Fruit fly (Drosophila melanogaster) whole organism, embryonic: ENCODE results near the gene Pph13.

Experiments used
- Atf6 ChIP-seq: fragments of 200-800 bp; sonication (Bioruptor generic); IDR thresholded peaks from 2 replicates; pipeline ENCODE4 v1.3.6; 2022; ENCODE audit warnings: missing biosample characterization, missing genetic modification characterization
- BEAF-32 ChIP-seq: fragments of 200-800 bp; sonication (Bioruptor generic); optimal IDR thresholded peaks from 3 replicates; lab custom pipeline; 2017; ENCODE audit warnings: missing biosample characterization, missing genetic modification characterization, mild to moderate bottlenecking, moderate library complexity, missing genetic modification reagents
- CG11695 ChIP-seq: fragments of 200-800 bp; sonication (Bioruptor generic); IDR thresholded peaks from 3 replicates; pipeline ENCODE4 v1.3.6; 2022; ENCODE audit warnings: missing biosample characterization, missing genetic modification characterization
- CG12219 ChIP-seq: fragments of 200-800 bp; sonication (Bioruptor generic); optimal IDR thresholded peaks from 3 replicates; lab custom pipeline; 2018; ENCODE audit warnings: missing biosample characterization, mild to moderate bottlenecking, missing genetic modification characterization
- CG1647 ChIP-seq: fragments of 200-800 bp; sonication (Bioruptor generic); optimal IDR thresholded peaks from 3 replicates; lab custom pipeline; 2016; ENCODE audit warnings: missing biosample characterization, missing genetic modification characterization
- CG17829 ChIP-seq: fragments of 200-800 bp; optimal IDR thresholded peaks from 2 replicates; lab custom pipeline; 2019; ENCODE audit warnings: missing biosample characterization, mild to moderate bottlenecking, missing genetic modification characterization, moderate library complexity
- CG2116 ChIP-seq: fragments of 200-800 bp; sonication (Bioruptor generic); optimal IDR thresholded peaks from 3 replicates; lab custom pipeline; 2018; ENCODE audit warnings: missing biosample characterization, mild to moderate bottlenecking, missing genetic modification characterization
- CG2129 ChIP-seq: fragments of 200-800 bp; sonication (Bioruptor generic); IDR thresholded peaks from 2 replicates; pipeline ENCODE4 v1.3.6; 2022; ENCODE audit warnings: missing biosample characterization, missing genetic modification characterization; ENCODE audit not compliant: partially characterized antibody
- CG30431 ChIP-seq: fragments of 200-800 bp; sonication (Bioruptor generic); optimal IDR thresholded peaks from 2 replicates; lab custom pipeline; 2017; ENCODE audit warnings: missing biosample characterization, missing genetic modification characterization
- CG31365 ChIP-seq: fragments of 200-800 bp; sonication (Bioruptor generic); optimal IDR thresholded peaks from 2 replicates; lab custom pipeline; 2018; ENCODE audit warnings: missing biosample characterization, mild to moderate bottlenecking, missing genetic modification characterization
- CG31388 ChIP-seq: fragments of 200-800 bp; sonication (Bioruptor generic); optimal IDR thresholded peaks from 2 replicates; lab custom pipeline; 2016; ENCODE audit warnings: missing biosample characterization, missing genetic modification characterization
- CG34224 ChIP-seq: fragments of 200-800 bp; sonication (Bioruptor generic); IDR thresholded peaks from 3 replicates; pipeline ENCODE4 v1.3.6; 2022; ENCODE audit warnings: missing biosample characterization, missing genetic modification characterization; ENCODE audit not compliant: partially characterized antibody
- CG34422 ChIP-seq: fragments of 200-800 bp; sonication (Bioruptor generic); IDR thresholded peaks from 3 replicates; pipeline ENCODE4 v1.3.6; 2022; ENCODE audit warnings: missing biosample characterization, missing genetic modification characterization
- CG3726 ChIP-seq: fragments of 200-800 bp; sonication (Bioruptor generic); IDR thresholded peaks from 3 replicates; pipeline ENCODE4, ENCODE4 v1.3.6; 2022; ENCODE audit warnings: missing biosample characterization, missing genetic modification characterization
- CG3995 ChIP-seq: fragments of 200-800 bp; sonication (Bioruptor generic); optimal IDR thresholded peaks from 3 replicates; lab custom pipeline; 2016; ENCODE audit warnings: missing biosample characterization, missing genetic modification characterization
- CG6683 ChIP-seq: fragments of 200-800 bp; sonication (Bioruptor generic); optimal IDR thresholded peaks from 2 replicates; lab custom pipeline; 2017; ENCODE audit warnings: missing biosample characterization, mild to moderate bottlenecking, missing genetic modification characterization, missing genetic modification reagents
- CG6689 ChIP-seq: fragments of 200-800 bp; sonication (Bioruptor generic); IDR thresholded peaks from 2 replicates; pipeline ENCODE4 v1.3.6; 2022; ENCODE audit warnings: missing biosample characterization, missing genetic modification characterization
- CG6791 ChIP-seq: fragments of 200-800 bp; sonication (Bioruptor generic); IDR thresholded peaks from 3 replicates; pipeline ENCODE4 v1.3.6; 2022; ENCODE audit warnings: missing biosample characterization, missing genetic modification characterization; ENCODE audit not compliant: partially characterized antibody
- CG7786 ChIP-seq: fragments of 200-800 bp; sonication (Bioruptor generic); optimal IDR thresholded peaks from 2 replicates; lab custom pipeline; 2016; ENCODE audit warnings: missing biosample characterization, missing genetic modification characterization
- CG7963 ChIP-seq: fragments of 200-800 bp; sonication (Bioruptor generic); IDR thresholded peaks from 3 replicates; pipeline ENCODE4 v1.3.6; 2022; ENCODE audit warnings: missing biosample characterization, missing genetic modification characterization; ENCODE audit not compliant: partially characterized antibody
- CG7987 ChIP-seq: fragments of 200-800 bp; sonication (Bioruptor generic); optimal IDR thresholded peaks from 2 replicates; lab custom pipeline; 2018; ENCODE audit warnings: missing biosample characterization, mild to moderate bottlenecking, missing genetic modification characterization, moderate library complexity
- Dll ChIP-seq: fragments of 200-800 bp; sonication (Bioruptor generic); IDR thresholded peaks from 4 replicates; pipeline ENCODE4 v1.3.6; 2022; ENCODE audit warnings: missing biosample characterization, missing genetic modification characterization; ENCODE audit not compliant: partially characterized antibody
- Doc3 ChIP-seq: fragments of 200-800 bp; sonication (Bioruptor generic); IDR thresholded peaks from 3 replicates; pipeline ENCODE4 v1.3.6; 2022; ENCODE audit warnings: missing biosample characterization, missing genetic modification characterization; ENCODE audit not compliant: partially characterized antibody
- E2f1 ChIP-seq: fragments of 200-800 bp; sonication (Bioruptor generic); IDR thresholded peaks from 2 replicates; pipeline ENCODE4 v1.3.6; 2022; ENCODE audit warnings: missing biosample characterization, missing genetic modification characterization
- E2f2 ChIP-seq: fragments of 200-800 bp; sonication (Bioruptor generic); IDR thresholded peaks from 2 replicates; pipeline ENCODE4 v1.3.6; 2022; ENCODE audit warnings: missing biosample characterization, missing genetic modification characterization
- Ets65A ChIP-seq: fragments of 200-800 bp; sonication (Bioruptor generic); peaks from one replicate; lab custom pipeline; 2016; ENCODE audit warnings: missing biosample characterization, missing genetic modification characterization
- Med ChIP-seq: fragments of 200-800 bp; sonication (Bioruptor generic); peaks from one replicate; lab custom pipeline; 2016; ENCODE audit warnings: missing biosample characterization, missing genetic modification characterization, mild to moderate bottlenecking, inconsistent platforms, moderate library complexity
- Sin3A ChIP-seq: fragments of >200 bp; optimal IDR thresholded peaks from 2 replicates; lab custom pipeline; 2018
- Sry-β ChIP-seq: fragments of 200-800 bp; sonication (Bioruptor generic); optimal IDR thresholded peaks from 2 replicates; lab custom pipeline; 2018; ENCODE audit warnings: missing biosample characterization, mild to moderate bottlenecking, missing genetic modification characterization, moderate library complexity
- Sry-δ ChIP-seq: fragments of 200-800 bp; sonication (Bioruptor generic); optimal IDR thresholded peaks from 2 replicates; lab custom pipeline; 2016; ENCODE audit warnings: missing biosample characterization, missing genetic modification characterization
- TFAM ChIP-seq: fragments of 200-800 bp; sonication (Bioruptor generic); optimal IDR thresholded peaks from 2 replicates; lab custom pipeline; 2017; ENCODE audit warnings: missing biosample characterization, missing genetic modification characterization, inconsistent platforms
- amos ChIP-seq: fragments of 200-800 bp; sonication (Bioruptor generic); IDR thresholded peaks from 2 replicates; pipeline ENCODE4 v1.3.6; 2022; ENCODE audit warnings: missing biosample characterization, missing genetic modification characterization; ENCODE audit not compliant: partially characterized antibody
- ap ChIP-seq: fragments of 200-800 bp; sonication (Bioruptor generic); IDR thresholded peaks from 2 replicates; pipeline ENCODE4 v1.3.6; 2022; ENCODE audit warnings: missing biosample characterization, missing genetic modification characterization
- ato ChIP-seq: fragments of 200-800 bp; sonication (Bioruptor generic); IDR thresholded peaks from 2 replicates; pipeline ENCODE4 v1.3.6; 2022; ENCODE audit warnings: missing biosample characterization, missing genetic modification characterization; ENCODE audit not compliant: partially characterized antibody
- br ChIP-seq: fragments of >200 bp; optimal IDR thresholded peaks from 2 replicates; lab custom pipeline; 2017
- dm ChIP-seq: fragments of 200-800 bp; sonication (Bioruptor generic); optimal IDR thresholded peaks from 3 replicates; lab custom pipeline; 2016; ENCODE audit warnings: missing biosample characterization, missing genetic modification characterization
- hkb ChIP-seq, 2 experiments: fragments of 200-800 bp in 1 of 2; fragments of >200 bp in 1 of 2; sonication (Bioruptor generic) in 1 of 2; IDR thresholded peaks in 1 of 2; optimal IDR thresholded peaks in 1 of 2; 2 replicates each; pipeline versions ENCODE4 v1.3.6 to Lab custom; 2017 to 2022; ENCODE audit warnings: missing biosample characterization in 1 of 2, missing genetic modification characterization in 1 of 2
- lmd ChIP-seq: fragments of 200-800 bp; sonication (Bioruptor generic); IDR thresholded peaks from 2 replicates; pipeline ENCODE4 v1.3.6; 2022; ENCODE audit warnings: missing biosample characterization, missing genetic modification characterization
- mam ChIP-seq: fragments of 200-800 bp; sonication (Bioruptor generic); optimal IDR thresholded peaks from 3 replicates; lab custom pipeline; 2016; ENCODE audit warnings: missing biosample characterization, missing genetic modification characterization
- nerfin-2 ChIP-seq: fragments of 200-800 bp; sonication (Bioruptor generic); IDR thresholded peaks from 2 replicates; pipeline ENCODE4 v1.3.6; 2022; ENCODE audit warnings: missing biosample characterization, missing genetic modification characterization; ENCODE audit not compliant: partially characterized antibody
- p53 ChIP-seq: fragments of 200-800 bp; sonication (Bioruptor generic); optimal IDR thresholded peaks from 2 replicates; lab custom pipeline; 2016; ENCODE audit warnings: missing biosample characterization, missing genetic modification characterization
- repo ChIP-seq: fragments of 200-800 bp; sonication (Bioruptor generic); optimal IDR thresholded peaks from 2 replicates; lab custom pipeline; 2016; ENCODE audit warnings: missing biosample characterization, missing genetic modification characterization
- run ChIP-seq: fragments of 200-800 bp; sonication (Bioruptor generic); optimal IDR thresholded peaks from 3 replicates; lab custom pipeline; 2018; ENCODE audit warnings: missing biosample characterization, mild to moderate bottlenecking, missing genetic modification characterization
- sc ChIP-seq, 3 experiments: fragments of >200 bp in 2 of 3; fragments of 200-800 bp in 1 of 3; sonication (Bioruptor generic) in 1 of 3; optimal IDR thresholded peaks; 2 replicates in 2 of 3; 3 replicates in 1 of 3; lab custom pipeline; 2017; ENCODE audit warnings: mild to moderate bottlenecking in 1 of 3, missing biosample characterization in 1 of 3, missing genetic modification characterization in 1 of 3, missing genetic modification reagents in 1 of 3
- tna ChIP-seq: fragments of 200-800 bp; sonication (Bioruptor generic); IDR thresholded peaks from 2 replicates; pipeline ENCODE4 v1.3.6; 2022; ENCODE audit warnings: missing biosample characterization, missing genetic modification characterization; ENCODE audit not compliant: partially characterized antibody
- unc-4 ChIP-seq: fragments of 200-800 bp; sonication (Bioruptor generic); IDR thresholded peaks from 2 replicates; pipeline ENCODE4 v1.3.6; 2022; ENCODE audit warnings: missing biosample characterization, missing genetic modification characterization; ENCODE audit not compliant: partially characterized antibody
- zen2 ChIP-seq: fragments of 200-800 bp; sonication (Bioruptor generic); IDR thresholded peaks from 3 replicates; pipeline ENCODE4 v1.3.6; 2022; ENCODE audit warnings: missing biosample characterization, missing genetic modification characterization; ENCODE audit not compliant: partially characterized antibody

The Pph13 gene

dm6 chr2L:559770-560567 lies 17.3 kb upstream of the Pph13 start, which contains the start of gene rempA (continued):
- TF ChIP-seq Doc3 (GFP tag; lab: Robert Waterston, UW) (peak; percentile 60), CG31388 (no peak), E2f2 (GFP tag; lab: Robert Waterston, UW) (peak; percentile 94), Ets65A (GFP tag; lab: Kevin White, UChicago) (peak; percentile 54), CG2116 (peak; percentile 51), br (no peak), mam (GFP tag; lab: Kevin White, UChicago) (no peak), Dll (GFP tag; lab: Robert Waterston, UW) (peak; percentile 74), lmd (GFP tag; lab: Robert Waterston, UW) (no peak), CG3726 (GFP tag; lab: Robert Waterston, UW) (no peak), CG31365 (tag; lab: Kevin White, UChicago) (no peak), CG6791 (GFP tag; lab: Robert Waterston, UW) (peak; percentile 68; the same call in 2 of the 3 replicates), unc-4 (GFP tag; lab: Robert Waterston, UW) (peak; percentile 74), CG7963 (GFP tag; lab: Robert Waterston, UW) (peak; percentile 53; the same call in 1 of the 3 replicates), CG30431 (no peak), amos (GFP tag; lab: Robert Waterston, UW) (peak; percentile 69), CG11695 (no peak), CG7786 (GFP tag; lab: Kevin White, UChicago) (no peak), run (tag; lab: Kevin White, UChicago) (no peak), tna (GFP tag; lab: Robert Waterston, UW) (peak; percentile 28; the same call in 1 of the 2 replicates), CG6689 (no peak), ato (GFP tag; lab: Robert Waterston, UW) (peak; percentile 49), hkb (optimal IDR thresholded peaks at IDR 0.05; lab: Kevin White, UChicago) (no peak), hkb (GFP tag; IDR thresholded peaks at IDR 0.05; lab: Robert Waterston, UW) (0 out of 2 replicates have a peak, but pooled peaks have one; percentile 9), repo (no peak), TFAM (no peak), CG17829 (tag; lab: Kevin White, UChicago) (no peak), nerfin-2 (GFP tag; lab: Robert Waterston, UW) (no peak; the same call in 1 of the 2 replicates), Sry-δ (peak; percentile 58), CG2129 (peak; percentile 43), CG12219 (GFP tag; lab: Kevin White, UChicago) (no peak), p53 (GFP tag; lab: Kevin White, UChicago) (no peak), CG6683 (no peak), CG1647 (GFP tag; lab: Kevin White, UChicago) (no peak), Med (GFP tag; lab: Kevin White, UChicago) (peak; percentile 68), CG34422 (GFP tag; lab: Robert Waterston, UW) (0 out of 3 replicates have a peak, but pooled peaks have one; percentile 33), sc (optimal IDR thresholded peaks at IDR 0.05; lab: Kevin White, UChicago) (no peak), sc (GFP tag; optimal IDR thresholded peaks at IDR 0.05; lab: Kevin White, UChicago) (no peak), ap (GFP tag; lab: Robert Waterston, UW) (no peak), dm (GFP tag; lab: Kevin White, UChicago) (no peak), CG3995 (GFP tag; lab: Kevin White, UChicago) (no peak), Sin3A (peak; percentile 30), Sry-β (GFP tag; lab: Kevin White, UChicago) (peak; percentile 72), zen2 (peak; percentile 32; the same call in 1 of the 3 replicates), CG34224 (peak; percentile 57; the same call in 2 of the 3 replicates), CG7987 (no peak), E2f1 (GFP tag; lab: Robert Waterston, UW) (no peak), BEAF-32 (peak; percentile 74), Atf6 (GFP tag; lab: Robert Waterston, UW) (no peak)
